In genomic region chrX:10821160-10821559, ce11 we compare ENCODE assay signal across 5 worm cellular contexts.
TF ChIP-seq lines count a peak whose summit lies in the region.

No protein-coding gene starts in this region.

TF ChIP-seq in whole organism, L1 larva, 84 proteins besides CTCF, POLR2A, EP300 and RAD21 (continues in another document):
- TF ChIP-seq nhr-77 (tag; optimal IDR thresholded peaks at IDR 0.05; lab: Kevin White, UChicago) (no peak), alr-1 (tag; optimal IDR thresholded peaks at IDR 0.05; lab: Kevin White, UChicago; ENCODE audit: borderline replicate concordance) (no peak), nhr-71 (tag; optimal IDR thresholded peaks at IDR 0.05; lab: Kevin White, UChicago) (peak; percentile 68), lin-14 (GFP tag; optimal IDR thresholded peaks at IDR 0.05; lab: Kevin White, UChicago) (peak; percentile 61), ceh-82 (tag; optimal IDR thresholded peaks at IDR 0.05; lab: Kevin White, UChicago) (peak in 2 of 3 experiments; percentile 23 to 49), unc-30 (tag; optimal IDR thresholded peaks at IDR 0.05; lab: Kevin White, UChicago) (no peak), unc-86 (tag; optimal IDR thresholded peaks at IDR 0.05; lab: Kevin White, UChicago) (peak; percentile 18), C16A3.4 (tag; optimal IDR thresholded peaks at IDR 0.05; lab: Kevin White, UChicago) (peak; percentile 27), nhr-90 (tag; optimal IDR thresholded peaks at IDR 0.05; lab: Kevin White, UChicago; ENCODE audit: poor library complexity) (peak; percentile 48), elt-2 (tag; optimal IDR thresholded peaks at IDR 0.05; lab: Kevin White, UChicago) (peak; percentile 13), mdl-1 (tag; optimal IDR thresholded peaks at IDR 0.05; lab: Kevin White, UChicago) (peak in 1 of 2 experiments; percentile 46), C04F5.9 (tag; optimal IDR thresholded peaks at IDR 0.05; lab: Kevin White, UChicago) (no peak), fkh-10 (GFP tag; optimal IDR thresholded peaks at IDR 0.05; lab: Kevin White, UChicago) (no peak), pax-3 (tag; optimal IDR thresholded peaks at IDR 0.05; lab: Kevin White, UChicago) (no peak), ceh-88 (GFP tag; IDR thresholded peaks at IDR 0.05; lab: Robert Waterston, UW) (peak; percentile 49), swsn-7 (tag; optimal IDR thresholded peaks at IDR 0.05; lab: Kevin White, UChicago) (peak; percentile 47), nhr-85 (tag; lab: Kevin White, UChicago) (peak; percentile 49), lin-13 (GFP tag; optimal IDR thresholded peaks at IDR 0.05; lab: Kevin White, UChicago) (no peak)

TF ChIP-seq in whole organism, L3 larva, 47 proteins besides CTCF, POLR2A, EP300 and RAD21:
- TF ChIP-seq elt-2 (tag; optimal IDR thresholded peaks at IDR 0.05; lab: Kevin White, UChicago) (peak; percentile 29), ceh-28 (tag; optimal IDR thresholded peaks at IDR 0.05; lab: Kevin White, UChicago) (no peak), hmg-11 (tag; optimal IDR thresholded peaks at IDR 0.05; lab: Kevin White, UChicago) (peak; percentile 45), tbx-2 (tag; optimal IDR thresholded peaks at IDR 0.05; lab: Kevin White, UChicago) (peak; percentile 36), ceh-82 (tag; optimal IDR thresholded peaks at IDR 0.05; lab: Kevin White, UChicago) (peak; percentile 12), lsy-12 (tag; optimal IDR thresholded peaks at IDR 0.05; lab: Kevin White, UChicago) (peak; percentile 67), egl-27 (tag; optimal IDR thresholded peaks at IDR 0.05; lab: Kevin White, UChicago) (peak; percentile 2), nhr-43 (tag; optimal IDR thresholded peaks at IDR 0.05; lab: Kevin White, UChicago; ENCODE audit: poor library complexity, severe bottlenecking) (no peak), jun-1 (tag; optimal IDR thresholded peaks at IDR 0.05; lab: Kevin White, UChicago) (no peak), nhr-11 (tag; optimal IDR thresholded peaks at IDR 0.05; lab: Kevin White, UChicago) (peak; percentile 19)
TF ChIP-seq in whole organism, L3 larva: peak in this region for 7.

TF ChIP-seq in whole organism, early embryonic, 17 proteins besides CTCF, POLR2A, EP300 and RAD21:
- TF ChIP-seq ceh-13 (GFP tag; optimal IDR thresholded peaks at IDR 0.05; lab: Kevin White, UChicago) (peak; percentile 41), ceh-36 (tag; optimal IDR thresholded peaks at IDR 0.05; lab: Kevin White, UChicago) (peak; percentile 57), aly-1 (tag; optimal IDR thresholded peaks at IDR 0.05; lab: Kevin White, UChicago) (peak; percentile 12), tbx-11 (GFP tag; IDR thresholded peaks at IDR 0.05; lab: Robert Waterston, UW) (peak; percentile 76; the same call in 1 of the 2 replicates), hmbx-1 (tag; optimal IDR thresholded peaks at IDR 0.05; lab: Kevin White, UChicago) (no peak), tbx-37 (GFP tag; conservative IDR thresholded peaks at IDR 0.05; lab: Robert Waterston, UW) (peak; percentile 65), sea-1 (GFP tag; conservative IDR thresholded peaks at IDR 0.05; lab: Robert Waterston, UW) (0 out of 2 replicates have a peak, but pooled peaks have one; percentile 59), F13C5.2 (tag; optimal IDR thresholded peaks at IDR 0.05; lab: Kevin White, UChicago) (peak; percentile 32), tra-4 (tag; optimal IDR thresholded peaks at IDR 0.05; lab: Kevin White, UChicago) (peak; percentile 34), scrt-1 (GFP tag; IDR thresholded peaks at IDR 0.05; lab: Robert Waterston, UW) (peak; percentile 87), ama-1 (optimal IDR thresholded peaks at IDR 0.05; lab: Kevin White, UChicago) (no peak), ets-7 (tag; optimal IDR thresholded peaks at IDR 0.05; lab: Kevin White, UChicago) (peak; percentile 22), hmg-4 (GFP tag; optimal IDR thresholded peaks at IDR 0.05; lab: Kevin White, UChicago) (no peak), flt-1 (GFP tag; IDR thresholded peaks at IDR 0.05; lab: Robert Waterston, UW) (peak; percentile 75), B0310.2 (tag; optimal IDR thresholded peaks at IDR 0.05; lab: Kevin White, UChicago) (peak; percentile 43), hnd-1 (tag; optimal IDR thresholded peaks at IDR 0.05; lab: Kevin White, UChicago) (peak; percentile 50), pes-1 (GFP tag; IDR thresholded peaks at IDR 0.05; lab: Robert Waterston, UW) (no peak)
TF ChIP-seq in whole organism, early embryonic: peak in this region for 13.

TF ChIP-seq in whole organism, midembryonic, 9 proteins besides CTCF, POLR2A, EP300 and RAD21:
- TF ChIP-seq ztf-29 (GFP tag; IDR thresholded peaks at IDR 0.05; lab: Robert Waterston, UW) (peak; percentile 70), tab-1 (GFP tag; IDR thresholded peaks at IDR 0.05; lab: Robert Waterston, UW) (no peak; the same call in 1 of the 2 replicates), klf-2 (GFP tag; conservative IDR thresholded peaks at IDR 0.05; lab: Robert Waterston, UW) (peak; percentile 58; the same call in 1 of the 2 replicates), ztf-23 (GFP tag; IDR thresholded peaks at IDR 0.05; lab: Robert Waterston, UW) (peak; percentile 86), med-1 (GFP tag; optimal IDR thresholded peaks at IDR 0.05; lab: Kevin White, UChicago; ENCODE audit: insufficient read depth) (peak; percentile 12), ref-1 (GFP tag; conservative IDR thresholded peaks at IDR 0.05; lab: Robert Waterston, UW) (peak; percentile 69), flt-1 (GFP tag; IDR thresholded peaks at IDR 0.05; lab: Robert Waterston, UW) (peak; percentile 85), T22C8.4 (GFP tag; IDR thresholded peaks at IDR 0.05; lab: Robert Waterston, UW) (peak; percentile 72; the same call in 1 of the 2 replicates), cog-1 (tag; optimal IDR thresholded peaks at IDR 0.05; lab: Kevin White, UChicago) (peak; percentile 11)

TF ChIP-seq in whole organism, young adult, 124 proteins besides CTCF, POLR2A, EP300 and RAD21 (continues in another document):
- TF ChIP-seq dpff-1 (tag; optimal IDR thresholded peaks at IDR 0.05; lab: Kevin White, UChicago) (no peak), B0261.1 (tag; optimal IDR thresholded peaks at IDR 0.05; lab: Kevin White, UChicago) (peak; percentile 93), attf-3 (GFP tag; conservative IDR thresholded peaks at IDR 0.05; lab: Robert Waterston, UW) (no peak), Y56A3A.18 (GFP tag; IDR thresholded peaks at IDR 0.05; lab: Robert Waterston, UW) (peak; percentile 89), ztf-6 (GFP tag; IDR thresholded peaks at IDR 0.05; lab: Robert Waterston, UW) (no peak), ceh-27 (GFP tag; optimal IDR thresholded peaks at IDR 0.05; lab: Kevin White, UChicago) (peak; percentile 63), zim-3 (tag; optimal IDR thresholded peaks at IDR 0.05; lab: Kevin White, UChicago) (peak; percentile 10), sea-2 (GFP tag; IDR thresholded peaks at IDR 0.05; lab: Robert Waterston, UW) (no peak), B0019.2 (GFP tag; conservative IDR thresholded peaks at IDR 0.05; lab: Robert Waterston, UW) (0 out of 2 replicates have a peak, but pooled peaks have one; percentile 23), F10E7.11 (tag; optimal IDR thresholded peaks at IDR 0.05; lab: Kevin White, UChicago) (no peak), cebp-2 (GFP tag; IDR thresholded peaks at IDR 0.05; lab: Robert Waterston, UW) (peak; percentile 64; the same call in 1 of the 2 replicates), lin-26 (GFP tag; IDR thresholded peaks at IDR 0.05; lab: Robert Waterston, UW) (peak; percentile 95), ekl-4 (GFP tag; IDR thresholded peaks at IDR 0.05; lab: Robert Waterston, UW) (peak; percentile 63), snpc-3.4 (tag; optimal IDR thresholded peaks at IDR 0.05; lab: Kevin White, UChicago) (peak; percentile 70), tlf-1 (GFP tag; optimal IDR thresholded peaks at IDR 0.05; lab: Kevin White, UChicago) (no peak), ztf-22 (GFP tag; optimal IDR thresholded peaks at IDR 0.05; lab: Kevin White, UChicago) (no peak), rec-8 (tag; optimal IDR thresholded peaks at IDR 0.05; lab: Kevin White, UChicago) (peak in 1 of 2 experiments; percentile 17), ztf-26 (tag; optimal IDR thresholded peaks at IDR 0.05; lab: Kevin White, UChicago) (peak; percentile 59), Y95B8A.8 (GFP tag; IDR thresholded peaks at IDR 0.05; lab: Robert Waterston, UW) (0 out of 2 replicates have a peak, but pooled peaks have one; percentile 53), chd-7 (tag; optimal IDR thresholded peaks at IDR 0.05; lab: Kevin White, UChicago) (peak; percentile 31), lin-40 (tag; optimal IDR thresholded peaks at IDR 0.05; lab: Kevin White, UChicago) (no peak), nfyb-1 (GFP tag; IDR thresholded peaks at IDR 0.05; lab: Robert Waterston, UW) (peak; percentile 87), hrde-1 (tag; optimal IDR thresholded peaks at IDR 0.05; lab: Kevin White, UChicago; ENCODE audit: borderline replicate concordance) (peak; percentile 8), mes-4 (tag; optimal IDR thresholded peaks at IDR 0.05; lab: Kevin White, UChicago) (no peak), hmg-20 (GFP tag; IDR thresholded peaks at IDR 0.05; lab: Robert Waterston, UW) (peak; percentile 30; the same call in 1 of the 2 replicates), somi-1 (GFP tag; optimal IDR thresholded peaks at IDR 0.05; lab: Kevin White, UChicago) (peak; percentile 32), hmg-1.2 (GFP tag; IDR thresholded peaks at IDR 0.05; lab: Robert Waterston, UW) (peak; percentile 76), F57A8.1 (GFP tag; optimal IDR thresholded peaks at IDR 0.05; lab: Kevin White, UChicago) (no peak), atf-7 (tag; optimal IDR thresholded peaks at IDR 0.05; lab: Kevin White, UChicago) (peak; percentile 29), ceh-58 (GFP tag; IDR thresholded peaks at IDR 0.05; lab: Robert Waterston, UW) (no peak), madf-10 (tag; optimal IDR thresholded peaks at IDR 0.05; lab: Kevin White, UChicago) (peak; percentile 28), nhr-90 (tag; optimal IDR thresholded peaks at IDR 0.05; lab: Kevin White, UChicago) (peak; percentile 77), C17E4.6 (GFP tag; IDR thresholded peaks at IDR 0.05; lab: Robert Waterston, UW) (no peak), rpc-1 (optimal IDR thresholded peaks at IDR 0.05; lab: Kevin White, UChicago) (peak; percentile 86), rpc-1 (tag; optimal IDR thresholded peaks at IDR 0.05; lab: Kevin White, UChicago) (peak; percentile 90), attf-6 (GFP tag; IDR thresholded peaks at IDR 0.05; lab: Robert Waterston, UW) (peak; percentile 62; the same call in 1 of the 2 replicates), F52B5.7 (tag; optimal IDR thresholded peaks at IDR 0.05; lab: Kevin White, UChicago) (peak; percentile 74), ama-1 (optimal IDR thresholded peaks at IDR 0.05; lab: Kevin White, UChicago) (no peak), ama-1 (GFP tag; optimal IDR thresholded peaks at IDR 0.05; lab: Kevin White, UChicago) (peak; percentile 40 to 91), let-526 (GFP tag; IDR thresholded peaks at IDR 0.05; lab: Robert Waterston, UW) (0 out of 2 replicates have a peak, but pooled peaks have one; percentile 34), F39B2.1 (GFP tag; IDR thresholded peaks at IDR 0.05; lab: Robert Waterston, UW) (no peak)

Comparison
In these comparisons a context has a peak if more than half of its experiments do, and no peak if none do; other contexts are left out.
1. Of the 8 proteins assayed by ChIP-seq in both whole organism, young adult and whole organism, L1 larva: peak only in whole organism, young adult: ama-1; only in whole organism, L1 larva: snpc-4 and unc-130; in both: nhr-90; in neither: 3; mixed calls (peak in some experiments, not most) for 1.